Worm (Caenorhabditis elegans): ENCODE measurements around the gene asp-3.

DNA sequence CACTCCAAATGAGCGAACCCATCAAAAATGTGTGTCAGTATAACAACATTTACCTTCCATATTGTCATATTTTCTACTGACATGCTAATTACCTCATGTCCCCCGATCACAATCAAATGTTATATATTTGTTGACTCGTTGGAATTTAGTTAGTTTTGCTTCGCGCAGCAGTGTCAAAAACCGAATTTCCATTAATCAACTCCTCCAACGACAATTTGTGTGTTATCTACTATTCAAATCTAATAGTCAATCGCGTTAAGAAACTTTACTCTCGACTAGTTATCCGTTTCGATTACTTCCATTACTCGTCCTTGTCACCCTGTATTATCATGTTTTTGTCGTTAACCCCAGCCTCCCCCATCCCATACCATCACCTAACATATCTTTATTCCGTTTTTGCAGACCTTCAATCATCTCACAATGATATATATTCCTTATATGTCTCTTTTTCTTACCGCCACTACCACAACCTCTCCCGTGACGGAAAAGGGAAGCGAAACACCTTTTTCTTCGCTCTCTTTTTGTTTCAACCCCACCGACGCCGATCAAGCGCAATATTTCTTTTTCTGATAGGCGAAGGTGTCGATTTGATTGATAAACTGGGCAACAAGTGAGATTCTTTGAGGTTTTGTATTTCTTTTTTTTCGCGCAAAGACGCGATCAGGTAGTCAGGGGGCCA lies 5.1 kb downstream of the asp-3 start:
- no peak for TF ChIP-seq ceh-9 (tag; optimal IDR thresholded peaks at IDR 0.05)
- TF ChIP-seq nhr-76 (tag; optimal IDR thresholded peaks at IDR 0.05) = no peak
- TF ChIP-seq skn-1 (tag; optimal IDR thresholded peaks at IDR 0.05) = no peak
